Worm (Caenorhabditis elegans): ENCODE data around the gene F09A5.3.

- TF ChIP-seq flt-1 (GFP tag; IDR thresholded peaks at IDR 0.05), result no peak
- no peak for TF ChIP-seq klf-2 (GFP tag; conservative IDR thresholded peaks at IDR 0.05)
- no peak for TF ChIP-seq med-1 (GFP tag; optimal IDR thresholded peaks at IDR 0.05; ENCODE audit: insufficient read depth)
- TF ChIP-seq ztf-23 (GFP tag; IDR thresholded peaks at IDR 0.05), result no peak
Measured at ce11 chrX:13134807-13135206, 6.6 kb upstream of the F09A5.3 start, which contains the start of gene F09A5.2.

All from whole organism, midembryonic.